Fruit fly (Drosophila melanogaster) whole organism, prepupa: ENCODE measurements around the gene CG12003.

ENCODE experiments used
- CG10669 ChIP-seq: fragments of 200-800 bp; sonication (Bioruptor generic); optimal IDR thresholded peaks from 3 replicates; lab custom pipeline; 2018; ENCODE audit warnings: missing biosample characterization, mild to moderate bottlenecking, missing genetic modification characterization, moderate library complexity
- CG11294 ChIP-seq: fragments of 200-800 bp; sonication (Bioruptor generic); IDR thresholded peaks from 2 replicates; pipeline ENCODE4 v1.3.6; 2022; ENCODE audit warnings: missing biosample characterization, missing genetic modification characterization
- CG11762 ChIP-seq: fragments of 200-800 bp; sonication (Bioruptor generic); optimal IDR thresholded peaks from 3 replicates; lab custom pipeline; 2016; ENCODE audit warnings: missing biosample characterization, missing genetic modification characterization; ENCODE audit not compliant: insufficient read depth
- CG15336 ChIP-seq: fragments of 200-800 bp; sonication (Bioruptor generic); IDR thresholded peaks from 2 replicates; pipeline ENCODE4 v1.3.6; 2022; ENCODE audit warnings: missing biosample characterization, missing genetic modification characterization
- CG1621 ChIP-seq: fragments of 200-800 bp; sonication (Bioruptor generic); optimal IDR thresholded peaks from 3 replicates; lab custom pipeline; 2018; ENCODE audit warnings: missing biosample characterization, mild to moderate bottlenecking, missing genetic modification characterization
- CG16779 ChIP-seq: fragments of 200-800 bp; sonication (Bioruptor generic); optimal IDR thresholded peaks from 3 replicates; lab custom pipeline; 2017; ENCODE audit warnings: missing biosample characterization, mild to moderate bottlenecking, missing genetic modification characterization
- CG3032 ChIP-seq: fragments of 200-800 bp; optimal IDR thresholded peaks from 2 replicates; lab custom pipeline; 2019; ENCODE audit warnings: missing biosample characterization, mild to moderate bottlenecking, missing genetic modification characterization, moderate library complexity
- CG31627 ChIP-seq: fragments of 200-800 bp; sonication (Bioruptor generic); optimal IDR thresholded peaks from 3 replicates; lab custom pipeline; 2016; ENCODE audit warnings: missing biosample characterization, missing genetic modification characterization
- CG34406 ChIP-seq: fragments of 200-800 bp; sonication (Bioruptor generic); optimal IDR thresholded peaks from 3 replicates; lab custom pipeline; 2016; ENCODE audit warnings: missing biosample characterization, missing genetic modification characterization
- CG4318 ChIP-seq: fragments of 200-800 bp; sonication (Bioruptor generic); optimal IDR thresholded peaks from 3 replicates; lab custom pipeline; 2017; ENCODE audit warnings: missing biosample characterization, mild to moderate bottlenecking, missing genetic modification characterization
- CG6163 ChIP-seq: fragments of 200-800 bp; sonication (Bioruptor generic); IDR thresholded peaks from 3 replicates; pipeline ENCODE4 v1.3.6; 2022; ENCODE audit warnings: missing biosample characterization, missing genetic modification characterization
- CG6276 ChIP-seq: fragments of 200-800 bp; sonication (Bioruptor generic); optimal IDR thresholded peaks from 2 replicates; lab custom pipeline; 2017; ENCODE audit warnings: missing biosample characterization, mild to moderate bottlenecking, missing genetic modification characterization
- CG6792 ChIP-seq: fragments of 200-800 bp; sonication (Bioruptor generic); optimal IDR thresholded peaks from 3 replicates; lab custom pipeline; 2016; ENCODE audit warnings: missing biosample characterization, missing genetic modification characterization
- CG6808 ChIP-seq: fragments of 200-800 bp; sonication (Bioruptor generic); optimal IDR thresholded peaks from 3 replicates; lab custom pipeline; 2017; ENCODE audit warnings: missing biosample characterization, missing genetic modification characterization, mild to moderate bottlenecking, moderate library complexity, missing genetic modification reagents
- CG7368 ChIP-seq: fragments of 200-800 bp; sonication (Bioruptor generic); optimal IDR thresholded peaks from 3 replicates; lab custom pipeline; 2016; ENCODE audit warnings: missing biosample characterization, missing genetic modification characterization
- CG8632 ChIP-seq: fragments of 200-800 bp; sonication (Bioruptor generic); optimal IDR thresholded peaks from 3 replicates; lab custom pipeline; 2016; ENCODE audit warnings: missing biosample characterization, missing genetic modification characterization
- CG9139 ChIP-seq: fragments of 200-800 bp; sonication (Bioruptor generic); optimal IDR thresholded peaks from 3 replicates; lab custom pipeline; 2017; ENCODE audit warnings: missing biosample characterization, mild to moderate bottlenecking, missing genetic modification characterization
- Eip75B ChIP-seq: fragments of 200-800 bp; sonication (Bioruptor generic); optimal IDR thresholded peaks from 3 replicates; lab custom pipeline; 2016; ENCODE audit warnings: missing biosample characterization, missing genetic modification characterization
- Eip78C ChIP-seq: fragments of 200-800 bp; sonication (Bioruptor generic); peaks from one replicate; lab custom pipeline; 2016; ENCODE audit warnings: missing biosample characterization, missing genetic modification characterization
- Eip93F ChIP-seq: fragments of 200-800 bp; sonication (Bioruptor generic); optimal IDR thresholded peaks from 2 replicates; lab custom pipeline; 2016; ENCODE audit warnings: missing biosample characterization, mild to moderate bottlenecking, missing genetic modification characterization
- Ets21C ChIP-seq: fragments of 200-800 bp; sonication (Bioruptor generic); optimal IDR thresholded peaks from 3 replicates; lab custom pipeline; 2016; ENCODE audit warnings: missing biosample characterization, missing genetic modification characterization
- Ets96B ChIP-seq: fragments of 200-800 bp; optimal IDR thresholded peaks from 2 replicates; lab custom pipeline; 2019; ENCODE audit warnings: missing biosample characterization, mild to moderate bottlenecking, missing genetic modification characterization, moderate library complexity
- Gug ChIP-seq: fragments of 200-800 bp; sonication (Bioruptor generic); IDR thresholded peaks from 2 replicates; pipeline ENCODE4 v1.3.6; 2022; ENCODE audit warnings: missing biosample characterization, missing genetic modification characterization
- Hr4 ChIP-seq: fragments of 200-800 bp; sonication (Bioruptor generic); optimal IDR thresholded peaks from 3 replicates; lab custom pipeline; 2016; ENCODE audit warnings: missing biosample characterization, missing genetic modification characterization
- Lpt ChIP-seq: fragments of 200-800 bp; sonication (Bioruptor generic); optimal IDR thresholded peaks from 3 replicates; lab custom pipeline; 2016; ENCODE audit warnings: missing biosample characterization, missing genetic modification characterization
- Met ChIP-seq: fragments of 200-800 bp; sonication (Bioruptor generic); optimal IDR thresholded peaks from 3 replicates; lab custom pipeline; 2016; ENCODE audit warnings: missing biosample characterization, missing genetic modification characterization
- OdsH ChIP-seq: fragments of 200-800 bp; sonication (Bioruptor generic); optimal IDR thresholded peaks from 3 replicates; lab custom pipeline; 2016; ENCODE audit warnings: missing biosample characterization, missing genetic modification characterization
- Smox ChIP-seq: fragments of 200-800 bp; sonication (Bioruptor generic); optimal IDR thresholded peaks from 3 replicates; lab custom pipeline; 2016; ENCODE audit warnings: missing biosample characterization, missing genetic modification characterization
- Sox102F ChIP-seq: fragments of 200-800 bp; sonication (Bioruptor generic); optimal IDR thresholded peaks from 2 replicates; lab custom pipeline; 2016; ENCODE audit warnings: missing biosample characterization, mild to moderate bottlenecking, missing genetic modification characterization
- Sox14 ChIP-seq: fragments of 200-800 bp; sonication (Bioruptor generic); optimal IDR thresholded peaks from 3 replicates; lab custom pipeline; 2016; ENCODE audit warnings: missing biosample characterization, missing genetic modification characterization
- Sox15 ChIP-seq: fragments of 200-800 bp; sonication (Bioruptor generic); optimal IDR thresholded peaks from 3 replicates; lab custom pipeline; 2016; ENCODE audit warnings: missing biosample characterization, missing genetic modification characterization
- cyc ChIP-seq: fragments of 200-800 bp; sonication (Bioruptor generic); optimal IDR thresholded peaks from 3 replicates; lab custom pipeline; 2016; ENCODE audit warnings: missing biosample characterization, missing genetic modification characterization
- dac ChIP-seq: fragments of 200-800 bp; sonication (Bioruptor generic); optimal IDR thresholded peaks from 2 replicates; lab custom pipeline; 2017; ENCODE audit warnings: missing biosample characterization, mild to moderate bottlenecking, missing genetic modification characterization
- eg ChIP-seq: fragments of 200-800 bp; sonication (Bioruptor generic); IDR thresholded peaks from 3 replicates; pipeline ENCODE4 v1.3.6; 2022; ENCODE audit warnings: missing biosample characterization, missing genetic modification characterization
- fd85E ChIP-seq: fragments of 200-800 bp; sonication (Bioruptor generic); optimal IDR thresholded peaks from 3 replicates; lab custom pipeline; 2016; ENCODE audit warnings: missing biosample characterization, missing genetic modification characterization
- fkh ChIP-seq: fragments of 200-800 bp; sonication (Bioruptor generic); optimal IDR thresholded peaks from 3 replicates; lab custom pipeline; 2017; ENCODE audit warnings: missing biosample characterization, mild to moderate bottlenecking, missing genetic modification characterization, moderate library complexity
- lz ChIP-seq: fragments of 200-800 bp; sonication (Bioruptor generic); optimal IDR thresholded peaks from 3 replicates; lab custom pipeline; 2016; ENCODE audit warnings: missing biosample characterization, missing genetic modification characterization
- net ChIP-seq: fragments of 200-800 bp; sonication (Bioruptor generic); optimal IDR thresholded peaks from 3 replicates; lab custom pipeline; 2016; ENCODE audit warnings: missing biosample characterization, missing genetic modification characterization
- pdm3 ChIP-seq: fragments of 200-800 bp; sonication (Bioruptor generic); optimal IDR thresholded peaks from 3 replicates; lab custom pipeline; 2016; ENCODE audit warnings: missing biosample characterization, missing genetic modification characterization
- salr ChIP-seq, 2 experiments: fragments of 200-800 bp; sonication (Bioruptor generic); optimal IDR thresholded peaks; 3 replicates each; lab custom pipeline; 2016 to 2018; ENCODE audit warnings: missing biosample characterization in 2 of 2, missing genetic modification characterization in 2 of 2, mild to moderate bottlenecking in 1 of 2
- spab ChIP-seq: fragments of 200-800 bp; sonication (Bioruptor generic); optimal IDR thresholded peaks from 2 replicates; lab custom pipeline; 2017; ENCODE audit warnings: missing biosample characterization, mild to moderate bottlenecking, missing genetic modification characterization, missing genetic modification reagents
- ss ChIP-seq, 2 experiments: fragments of 200-800 bp; sonication (Bioruptor generic); optimal IDR thresholded peaks; 2 replicates in 1 of 2; 3 replicates in 1 of 2; lab custom pipeline; 2017 to 2018; ENCODE audit warnings: mild to moderate bottlenecking in 2 of 2, missing biosample characterization in 2 of 2, missing genetic modification characterization in 2 of 2, moderate library complexity in 1 of 2
- svp ChIP-seq: fragments of 200-800 bp; sonication (Bioruptor generic); peaks from one replicate; lab custom pipeline; 2016; ENCODE audit warnings: missing biosample characterization, missing genetic modification characterization
- topi ChIP-seq: fragments of 200-800 bp; sonication (Bioruptor generic); optimal IDR thresholded peaks from 3 replicates; lab custom pipeline; 2016; ENCODE audit warnings: missing biosample characterization, missing genetic modification characterization
- vri ChIP-seq: fragments of 200-800 bp; sonication (Bioruptor generic); optimal IDR thresholded peaks from 3 replicates; lab custom pipeline; 2016; ENCODE audit warnings: missing biosample characterization, mild to moderate bottlenecking, missing genetic modification characterization

Gene CG12003

DNA sequence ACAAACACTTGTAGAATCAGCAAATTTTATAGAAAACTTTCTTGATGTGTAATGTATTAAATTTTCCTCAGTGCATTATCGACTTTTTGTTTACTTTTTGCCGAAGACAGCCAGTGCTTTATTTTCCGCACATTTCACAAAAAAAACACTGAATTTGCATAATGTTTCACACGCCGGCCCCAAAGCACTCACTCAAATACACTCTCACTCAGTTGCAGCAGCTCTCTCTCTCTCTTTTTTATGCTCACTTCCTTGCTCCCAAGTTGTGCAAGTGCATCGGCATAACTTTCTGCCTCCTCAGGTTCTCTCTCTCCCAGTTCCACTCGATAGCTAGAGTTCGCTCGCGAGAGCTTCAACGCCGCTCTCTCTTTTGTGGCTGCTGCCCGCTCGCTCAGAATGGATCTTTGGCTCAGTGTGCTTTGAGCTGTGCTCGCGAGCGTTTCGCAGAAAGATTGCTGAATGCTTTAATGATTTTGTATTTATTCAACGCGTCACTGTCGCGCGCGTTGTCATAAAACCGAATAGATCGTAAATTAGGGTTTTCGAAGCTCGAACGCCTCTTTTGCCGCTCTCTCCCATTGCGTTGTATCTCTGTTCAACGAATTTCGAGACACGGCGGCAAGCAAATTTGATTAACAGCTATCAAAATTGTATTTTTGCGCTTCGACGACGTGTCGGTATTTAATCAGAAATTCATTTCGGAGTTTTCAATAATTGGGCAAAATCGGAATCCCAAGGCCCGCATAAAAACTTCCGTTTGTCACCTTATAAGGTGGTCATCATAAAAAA, 21.3 kb downstream of the CG12003 start (continued):
- TF ChIP-seq CG9139 (GFP tag; lab: Kevin White, UChicago) (peak; percentile 66), CG6808 (peak; percentile 64), pdm3 (GFP tag; lab: Kevin White, UChicago) (no peak), CG8632 (GFP tag; lab: Kevin White, UChicago) (no peak), vri (GFP tag; lab: Kevin White, UChicago) (peak; percentile 78), Lpt (GFP tag; lab: Kevin White, UChicago) (no peak), fd85E (GFP tag; lab: Kevin White, UChicago) (peak; percentile 65), CG7368 (GFP tag; lab: Kevin White, UChicago) (peak; percentile 11), Smox (GFP tag; lab: Kevin White, UChicago) (no peak), svp (GFP tag; lab: Kevin White, UChicago) (peak; percentile 88), CG6276 (peak; percentile 90), CG31627 (no peak), Eip75B (peak; percentile 16), ss (GFP tag; optimal IDR thresholded peaks at IDR 0.05; lab: Kevin White, UChicago) (peak; percentile 67 to 77), Eip78C (GFP tag; lab: Kevin White, UChicago) (peak; percentile 74), dac (peak; percentile 4)

- TF ChIP-seq Eip93F (GFP tag; lab: Kevin White, UChicago) (no peak), CG6163 (GFP tag; lab: Robert Waterston, UW) (peak; percentile 93), Smox (GFP tag; lab: Kevin White, UChicago) (peak; percentile 76), Eip75B (peak; percentile 86), cyc (GFP tag; lab: Kevin White, UChicago) (peak; percentile 86), Met (GFP tag; lab: Kevin White, UChicago) (peak; percentile 81), Hr4 (GFP tag; lab: Kevin White, UChicago) (peak; percentile 80), CG15336 (GFP tag; lab: Robert Waterston, UW) (peak; percentile 66), pdm3 (GFP tag; lab: Kevin White, UChicago) (peak; percentile 90), Ets96B (peak; percentile 82), ss (GFP tag; optimal IDR thresholded peaks at IDR 0.05; lab: Kevin White, UChicago) (peak; percentile 69 to 89), eg (GFP tag; lab: Robert Waterston, UW) (peak; percentile 76), Sox15 (GFP tag; lab: Kevin White, UChicago) (peak; percentile 90), CG11762 (GFP tag; lab: Kevin White, UChicago) (peak; percentile 66), CG34406 (peak; percentile 84), Sox14 (GFP tag; lab: Kevin White, UChicago) (peak; percentile 88), Eip78C (GFP tag; lab: Kevin White, UChicago) (peak; percentile 93), CG31627 (peak; percentile 91), Ets21C (peak; percentile 81), CG6808 (peak; percentile 83), spab (GFP tag; lab: Kevin White, UChicago) (peak; percentile 79), topi (GFP tag; lab: Kevin White, UChicago) (peak; percentile 81), CG3032 (peak; percentile 84), lz (GFP tag; lab: Kevin White, UChicago) (peak; percentile 85), CG9139 (GFP tag; lab: Kevin White, UChicago) (peak; percentile 79), CG6276 (peak; percentile 54), CG16779 (peak; percentile 63), CG1621 (tag; lab: Kevin White, UChicago) (peak; percentile 88), OdsH (GFP tag; lab: Kevin White, UChicago) (peak; percentile 87), CG4318 (GFP tag; lab: Kevin White, UChicago) (peak; percentile 36), CG11294 (GFP tag; lab: Robert Waterston, UW) (0 out of 2 replicates have a peak, but pooled peaks have one; percentile 39), Gug (peak; percentile 40; the same call in 1 of the 2 replicates), CG10669 (GFP tag; lab: Kevin White, UChicago) (peak; percentile 85), salr (GFP tag; optimal IDR thresholded peaks at IDR 0.05; lab: Kevin White, UChicago) (peak; percentile 41 to 84), Lpt (GFP tag; lab: Kevin White, UChicago) (peak; percentile 22), fkh (GFP tag; lab: Kevin White, UChicago) (no peak), CG8632 (GFP tag; lab: Kevin White, UChicago) (peak; percentile 85), CG7368 (GFP tag; lab: Kevin White, UChicago) (peak; percentile 85), net (GFP tag; lab: Kevin White, UChicago) (peak; percentile 79), CG6792 (GFP tag; lab: Kevin White, UChicago) (peak; percentile 83), Sox102F (GFP tag; lab: Kevin White, UChicago) (peak; percentile 82)
These were observed 22.1 kb downstream of the CG12003 start for dm6 chr3L:1587140-1587849.
